Worm (Caenorhabditis elegans): ENCODE data around the gene spe-26.

- TF ChIP-seq T07F8.4 (tag; optimal IDR thresholded peaks at IDR 0.05), result no peak
- no peak for TF ChIP-seq let-607 (tag; optimal IDR thresholded peaks at IDR 0.05)
- TF ChIP-seq madf-3 (GFP tag; IDR thresholded peaks at IDR 0.05), result no peak
- no peak for TF ChIP-seq B0035.1 (tag; optimal IDR thresholded peaks at IDR 0.05)
- no peak for TF ChIP-seq attf-6 (GFP tag; IDR thresholded peaks at IDR 0.05)
- TF ChIP-seq nfya-1 (tag; optimal IDR thresholded peaks at IDR 0.05; ENCODE audit: borderline replicate concordance, insufficient read depth), result no peak
- no peak for TF ChIP-seq D2030.7 (GFP tag; IDR thresholded peaks at IDR 0.05)
- no peak for TF ChIP-seq unc-62 (GFP tag; optimal IDR thresholded peaks at IDR 0.05)
- TF ChIP-seq bed-1 (GFP tag; IDR thresholded peaks at IDR 0.05), result no peak
- no peak for TF ChIP-seq C17E4.6 (GFP tag; IDR thresholded peaks at IDR 0.05)
- no peak for TF ChIP-seq lin-35 (GFP tag; optimal IDR thresholded peaks at IDR 0.05)
- no peak for TF ChIP-seq C06A6.2 (GFP tag; conservative IDR thresholded peaks at IDR 0.05)
- no peak for TF ChIP-seq ztf-26 (tag; optimal IDR thresholded peaks at IDR 0.05)
- no peak for TF ChIP-seq Y95B8A.8 (GFP tag; IDR thresholded peaks at IDR 0.05)
These were observed 26.1 kb upstream of the spe-26 start, which contains the start of gene F13B12.6 for ce11 chrIV:10417781-10418180.
